Worm (Caenorhabditis elegans) whole organism, late embryonic: ENCODE results near the gene C04G6.13.

Experiments
- ceh-24 ChIP-seq: sonication (generic microtip); optimal IDR thresholded peaks from 2 replicates; lab custom pipeline; 2016; ENCODE audit warnings: mild to moderate bottlenecking, missing genetic modification characterization, missing compliant biosample characterization
- ceh-45 ChIP-seq: fragments of 200-800 bp; sonication (Bioruptor generic); IDR thresholded peaks from 2 replicates; pipeline ENCODE4 v1.3.6; 2022; ENCODE audit warnings: missing genetic modification reagents, missing genetic modification characterization, missing compliant biosample characterization

- TF ChIP-seq ceh-24 (tag; lab: Kevin White, UChicago) (no peak), ceh-45 (GFP tag; lab: Robert Waterston, UW) (no peak)
These were observed 42.3 kb downstream of the C04G6.13 start, which contains the start of gene F58A6.2 for ce11 chrII:5136296-5136767.
